Worm (Caenorhabditis elegans) whole organism, early embryonic: ENCODE measurements around the gene C14H10.3.

Experiments
- B0310.2 ChIP-seq: sonication (generic microtip); optimal IDR thresholded peaks from 2 replicates; lab custom pipeline; 2016; ENCODE audit warnings: mild to moderate bottlenecking, missing genetic modification characterization, missing compliant biosample characterization
- F13C5.2 ChIP-seq: sonication (generic microtip); optimal IDR thresholded peaks from 2 replicates; lab custom pipeline; 2017; ENCODE audit warnings: mild to moderate bottlenecking, missing genetic modification characterization, inconsistent platforms, missing compliant biosample characterization
- aly-1 ChIP-seq: sonication (generic microtip); optimal IDR thresholded peaks from 2 replicates; lab custom pipeline; 2016; ENCODE audit warnings: missing genetic modification characterization, missing compliant biosample characterization
- ama-1 ChIP-seq: fragments of 150-350 bp; optimal IDR thresholded peaks from 2 replicates; lab custom pipeline; 2014
- ceh-36 ChIP-seq: sonication (generic microtip); optimal IDR thresholded peaks from 2 replicates; lab custom pipeline; 2016; ENCODE audit warnings: missing genetic modification characterization, inconsistent platforms, missing compliant biosample characterization
- ets-7 ChIP-seq: sonication (generic microtip); optimal IDR thresholded peaks from 2 replicates; lab custom pipeline; 2016; ENCODE audit warnings: missing genotype, missing genetic modification characterization, missing compliant biosample characterization
- flt-1 ChIP-seq: fragments of 200-800 bp; sonication (Bioruptor generic); IDR thresholded peaks from 2 replicates; pipeline ENCODE4 v1.3.6; 2022; ENCODE audit warnings: missing genetic modification characterization, missing compliant biosample characterization
- hmg-4 ChIP-seq: fragments of 200-800 bp; sonication (Bioruptor generic); optimal IDR thresholded peaks from 2 replicates; lab custom pipeline; 2018; ENCODE audit warnings: mild to moderate bottlenecking, missing genetic modification characterization, missing compliant biosample characterization
- hnd-1 ChIP-seq: sonication (generic microtip); optimal IDR thresholded peaks from 2 replicates; lab custom pipeline; 2016; ENCODE audit warnings: missing genetic modification characterization, missing compliant biosample characterization
- pes-1 ChIP-seq: fragments of 200-800 bp; sonication (Bioruptor generic); IDR thresholded peaks from 2 replicates; pipeline ENCODE4 v1.3.6; 2022; ENCODE audit warnings: missing genetic modification reagents, missing genetic modification characterization, missing compliant biosample characterization
- scrt-1 ChIP-seq: fragments of 200-800 bp; sonication (Bioruptor generic); IDR thresholded peaks from 2 replicates; pipeline ENCODE4 v1.3.6; 2022; ENCODE audit warnings: missing genetic modification characterization, missing compliant biosample characterization
- sea-1 ChIP-seq: fragments of 200-800 bp; sonication (Bioruptor generic); conservative IDR thresholded peaks from 2 replicates; pipeline ENCODE4 v1.3.6; 2022; ENCODE audit warnings: missing genetic modification characterization, missing compliant biosample characterization
- tra-4 ChIP-seq: sonication (generic microtip); optimal IDR thresholded peaks from 2 replicates; lab custom pipeline; 2017; ENCODE audit warnings: missing genetic modification characterization, missing compliant biosample characterization

DNA sequence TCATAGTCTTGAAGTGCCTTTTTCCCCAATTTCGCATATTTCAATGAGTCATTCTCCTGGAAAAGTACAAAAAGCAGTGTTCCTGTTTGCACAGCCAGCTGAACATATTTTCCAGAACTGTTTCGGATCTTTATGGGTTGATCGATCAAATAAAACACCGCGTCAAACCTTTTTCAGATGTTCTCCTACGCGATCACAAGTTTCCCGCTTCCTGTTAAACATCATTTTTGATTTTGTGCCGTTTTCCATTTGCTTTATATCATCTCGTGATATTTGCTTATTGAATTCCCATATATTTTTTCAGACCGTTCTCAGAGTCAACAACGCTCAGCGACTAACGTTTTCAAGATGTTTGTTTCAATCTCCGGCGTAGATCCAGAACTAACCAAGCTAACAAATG lies 53.3 kb downstream of the C14H10.3 start, which contains the start of gene C07A4.3:
- no peak for TF ChIP-seq ama-1 (lab: Kevin White, UChicago)
- TF ChIP-seq ceh-36 (tag; lab: Kevin White, UChicago): no peak
- TF ChIP-seq flt-1 (GFP tag; lab: Robert Waterston, UW): no peak
- TF ChIP-seq hnd-1 (tag; lab: Kevin White, UChicago): no peak
- TF ChIP-seq aly-1 (tag; lab: Kevin White, UChicago): no peak
- TF ChIP-seq hmg-4 (GFP tag; lab: Kevin White, UChicago): no peak
- no peak for TF ChIP-seq tra-4 (tag; lab: Kevin White, UChicago)
- TF ChIP-seq sea-1 (GFP tag; lab: Robert Waterston, UW): no peak
- TF ChIP-seq ets-7 (tag; lab: Kevin White, UChicago): no peak
- no peak for TF ChIP-seq scrt-1 (GFP tag; lab: Robert Waterston, UW)
- TF ChIP-seq F13C5.2 (tag; lab: Kevin White, UChicago): no peak
- TF ChIP-seq B0310.2 (tag; lab: Kevin White, UChicago): no peak
- no peak for TF ChIP-seq pes-1 (GFP tag; lab: Robert Waterston, UW)
